Worm (Caenorhabditis elegans) whole organism, L2 larva: ENCODE measurements around the gene Y54F10BM.6.

Experiments used
- C34F6.9 ChIP-seq: fragments of 150-350 bp; optimal IDR thresholded peaks from 2 replicates; lab custom pipeline; 2014; ENCODE audit warnings: missing biosample characterization, missing genetic modification characterization
- F13H6.1 ChIP-seq: sonication (generic microtip); optimal IDR thresholded peaks from 2 replicates; lab custom pipeline; 2016; ENCODE audit warnings: missing genetic modification characterization, missing compliant biosample characterization
- ama-1 ChIP-seq: fragments of 150-350 bp; optimal IDR thresholded peaks from 2 replicates; lab custom pipeline; 2018; ENCODE audit warnings: inconsistent platforms
- ceh-16 ChIP-seq: fragments of 150-350 bp; optimal IDR thresholded peaks from 2 replicates; lab custom pipeline; 2014; ENCODE audit warnings: missing biosample characterization, missing genetic modification characterization
- elt-1 ChIP-seq: fragments of 150-350 bp; optimal IDR thresholded peaks from 2 replicates; lab custom pipeline; 2014; ENCODE audit warnings: missing biosample characterization, missing genetic modification characterization
- mdl-1 ChIP-seq, 2 experiments: fragments of 150-350 bp in 1 of 2; sonication (generic microtip) in 1 of 2; optimal IDR thresholded peaks; 2 replicates each; lab custom pipeline; 2017; ENCODE audit warnings: missing biosample characterization in 2 of 2, missing genetic modification characterization in 2 of 2
- nhr-12 ChIP-seq: fragments of 150-350 bp; optimal IDR thresholded peaks from 2 replicates; lab custom pipeline; 2014; ENCODE audit warnings: missing biosample characterization, missing genetic modification characterization
- skn-1 ChIP-seq: sonication (generic microtip); optimal IDR thresholded peaks from 2 replicates; lab custom pipeline; 2017; ENCODE audit warnings: missing biosample characterization, missing genetic modification characterization
- snpc-4 ChIP-seq: fragments of 150-350 bp; optimal IDR thresholded peaks from 2 replicates; lab custom pipeline; 2014; ENCODE audit warnings: missing biosample characterization, missing genetic modification characterization
- ztf-11 ChIP-seq: sonication (generic microtip); optimal IDR thresholded peaks from 2 replicates; lab custom pipeline; 2017; ENCODE audit warnings: missing biosample characterization, missing genetic modification characterization

DNA sequence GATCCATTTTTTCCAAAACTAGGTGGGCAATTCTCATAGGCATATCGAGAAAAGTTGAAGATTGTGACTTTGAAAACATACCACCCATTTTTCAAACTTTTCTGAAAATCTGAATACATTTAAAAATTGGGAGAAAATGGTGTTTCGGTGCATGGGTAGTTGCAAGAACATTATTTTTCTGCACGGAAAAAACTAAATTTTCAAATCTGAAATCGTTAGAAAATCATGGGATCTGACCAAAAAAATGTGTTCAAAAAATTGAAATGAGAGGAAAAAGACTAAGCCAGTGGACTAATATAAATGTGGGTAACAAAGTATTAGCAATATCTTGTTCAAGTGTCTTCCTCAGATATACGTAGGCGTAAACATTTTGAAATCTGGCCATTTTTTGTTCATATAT is 4.2 kb upstream of the Y54F10BM.6 start, which contains the start of gene fbxa-43:
- TF ChIP-seq F13H6.1 (tag; lab: Kevin White, UChicago) (no peak), snpc-4 (tag; lab: Kevin White, UChicago) (no peak), skn-1 (tag; lab: Kevin White, UChicago) (no peak), ceh-16 (tag; lab: Kevin White, UChicago) (no peak), elt-1 (tag; lab: Kevin White, UChicago) (no peak), mdl-1 (tag; optimal IDR thresholded peaks at IDR 0.05; lab: Kevin White, UChicago) (no peak), ama-1 (lab: Kevin White, UChicago) (no peak), C34F6.9 (tag; lab: Kevin White, UChicago) (no peak), ztf-11 (tag; lab: Kevin White, UChicago) (no peak), nhr-12 (tag; lab: Kevin White, UChicago) (no peak)
